Worm (Caenorhabditis elegans) whole organism, dauer: ENCODE data around the gene Y17G9A.2.

Source experiments
- unc-62 ChIP-seq: sonication (generic microtip); optimal IDR thresholded peaks from 2 replicates; lab custom pipeline; 2017; ENCODE audit warnings: missing biosample characterization, missing genetic modification reagents, missing genetic modification characterization

Gene Y17G9A.2

DNA sequence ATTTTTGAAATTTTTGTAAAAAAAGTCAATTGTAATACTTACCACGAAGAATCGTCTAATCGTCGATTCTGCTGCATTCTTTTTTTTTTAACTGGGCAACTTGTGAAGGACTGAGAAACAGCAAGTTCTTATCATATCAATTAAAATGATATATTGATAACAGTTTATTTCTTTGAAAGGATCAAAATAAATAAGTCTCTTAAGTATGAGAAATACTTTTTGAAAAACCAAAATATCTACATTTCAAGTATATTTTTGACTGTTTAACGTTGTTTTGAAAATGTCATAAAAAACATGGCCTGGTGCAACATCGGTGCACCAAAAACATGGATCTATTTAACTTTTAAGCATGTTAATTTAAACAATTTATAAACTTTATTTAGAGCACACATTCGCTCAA is at the start of gene Y17G9A.2:
Gene Y17G9A.2 (minus strand): TSS at position 101 of the 400 bp plus-strand sequence.
- TF ChIP-seq unc-62 (GFP tag; lab: Kevin White, UChicago): no peak

DNA sequence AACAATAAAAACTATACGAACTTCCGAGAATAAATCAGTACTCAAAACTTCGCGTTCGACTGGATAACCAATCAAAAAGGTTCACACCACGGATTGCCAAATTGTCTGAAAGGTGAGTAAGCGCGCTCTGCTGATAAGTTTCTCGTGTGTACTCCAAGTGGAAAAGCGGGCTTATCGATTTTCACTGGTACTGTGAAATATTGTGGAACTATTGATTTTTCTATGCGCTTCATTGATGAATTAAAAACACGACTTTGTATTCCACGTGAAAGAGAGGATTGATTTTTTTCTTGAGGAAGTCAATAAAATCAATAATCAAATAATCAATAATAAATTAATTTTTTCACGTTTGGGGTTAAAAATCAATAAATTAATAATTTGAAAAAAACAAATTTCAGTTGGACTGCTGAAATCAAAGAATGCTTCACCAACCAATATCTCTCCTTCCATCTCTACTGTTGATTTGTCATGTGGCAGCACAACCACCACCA is 49.6 kb upstream of the Y17G9A.2 start, which contains the start of gene T08B6.4:
Gene T08B6.4 (plus strand): TSS at position 51 of the 491 bp plus-strand sequence.
- TF ChIP-seq unc-62 (GFP tag; lab: Kevin White, UChicago): no peak

ce11 chrIV:4903961-4904360 is 47.9 kb upstream of the Y17G9A.2 start, which contains the start of gene str-161:
Gene str-161 (minus strand): TSS chrIV:4904061.
- TF ChIP-seq unc-62 (GFP tag; lab: Kevin White, UChicago): no peak

DNA sequence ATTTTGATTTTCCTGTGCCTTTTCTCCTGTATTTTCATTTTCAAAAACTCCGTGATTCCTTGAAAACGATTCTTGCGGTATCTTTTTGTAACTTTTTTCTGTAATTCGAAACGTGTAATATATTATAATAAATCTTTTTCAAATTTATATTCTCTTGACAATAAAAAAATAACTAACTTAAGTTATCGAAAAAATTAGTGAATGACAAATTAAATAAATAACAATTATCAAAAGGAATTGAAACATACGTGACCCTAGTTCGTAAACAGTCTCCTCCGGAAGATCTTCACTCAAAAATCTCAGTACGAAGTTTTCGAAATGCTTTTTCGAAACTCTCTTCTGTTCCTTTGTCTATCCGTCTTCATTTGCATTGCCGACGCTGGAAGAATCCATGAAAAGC is 34.4 kb upstream of the Y17G9A.2 start, which contains the start of gene T08B6.9:
Gene T08B6.9 (plus strand): TSS at position 301 of the 400 bp plus-strand sequence.
- no peak for TF ChIP-seq unc-62 (GFP tag; lab: Kevin White, UChicago)

DNA sequence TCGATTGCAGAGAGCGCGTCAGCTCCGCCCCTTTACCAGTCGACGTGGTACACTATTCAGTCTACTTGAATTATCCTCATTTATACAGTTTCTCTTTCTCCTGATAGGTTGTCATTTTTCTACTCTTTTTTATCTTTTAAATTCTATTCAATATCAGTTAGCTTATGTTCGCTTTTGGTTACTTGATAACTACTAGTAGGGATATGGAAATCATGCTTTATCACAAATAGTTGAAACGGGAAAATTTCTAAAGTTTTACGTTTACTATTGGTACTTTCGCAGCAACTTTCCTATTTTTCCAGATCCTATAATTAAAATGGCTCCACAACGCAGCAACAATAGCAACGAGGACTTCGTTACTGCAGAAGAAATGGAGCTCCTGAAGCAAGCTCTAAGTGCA is 33.5 kb upstream of the Y17G9A.2 start, which contains the start of gene sgnh-1:
Gene sgnh-1 (plus strand): TSS at position 301 of the 400 bp plus-strand sequence.
- no peak for TF ChIP-seq unc-62 (GFP tag; lab: Kevin White, UChicago)

ce11 chrIV:4887258-4887657 is 31.2 kb upstream of the Y17G9A.2 start, which contains the start of gene T08B6.1:
Gene T08B6.1 (minus strand): TSS chrIV:4887358.
- TF ChIP-seq unc-62 (GFP tag; lab: Kevin White, UChicago): no peak

DNA sequence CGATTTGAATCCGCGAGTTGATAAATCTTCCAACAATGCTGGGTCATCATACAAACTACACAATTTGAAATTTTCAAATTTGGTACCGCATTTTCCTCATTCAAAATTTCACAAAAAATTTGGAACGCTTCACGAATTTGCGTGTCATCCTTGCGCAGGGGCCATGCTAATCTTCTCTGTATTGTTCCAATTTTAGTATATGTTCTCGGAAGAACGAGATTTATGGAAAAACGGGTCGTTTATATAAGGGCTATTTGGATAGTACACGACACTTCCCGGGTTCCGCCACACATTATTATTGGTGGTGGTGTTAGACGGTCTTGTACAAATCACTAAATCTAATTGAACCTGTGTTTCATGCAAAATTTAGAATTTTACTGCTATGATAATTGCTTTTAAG is 29.3 kb upstream of the Y17G9A.2 start:
- no peak for TF ChIP-seq unc-62 (GFP tag; lab: Kevin White, UChicago)

- TF ChIP-seq unc-62 (GFP tag; lab: Kevin White, UChicago): no peak
Measured at ce11 chrIV:4883984-4884383, 27.9 kb upstream of the Y17G9A.2 start, which contains the start of gene str-166. Gene str-166 (plus strand): TSS chrIV:4884284.

ce11 chrIV:4880634-4881033 is 24.5 kb upstream of the Y17G9A.2 start:
- TF ChIP-seq unc-62 (GFP tag; lab: Kevin White, UChicago): no peak

DNA sequence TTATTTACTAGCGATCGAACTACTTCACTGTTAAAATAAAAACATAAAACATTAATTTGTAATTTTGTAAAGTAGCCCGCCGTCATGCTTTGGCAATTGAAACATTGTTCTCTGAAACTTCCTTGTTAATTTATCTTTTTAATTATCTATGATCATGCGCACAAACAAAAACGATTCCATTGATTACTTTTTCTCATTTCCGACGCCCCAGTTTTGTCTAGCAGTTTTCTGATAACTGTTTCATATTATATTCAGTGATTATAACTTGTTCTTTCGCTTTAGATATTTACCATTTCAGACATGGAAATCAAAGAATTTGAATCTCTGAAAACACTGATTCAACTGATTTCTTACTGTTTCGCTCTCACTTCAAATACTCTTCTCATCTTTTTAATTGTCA is 21.0 kb upstream of the Y17G9A.2 start, which contains the start of gene str-170:
Gene str-170 (plus strand): TSS at position 301 of the 400 bp plus-strand sequence.
- TF ChIP-seq unc-62 (GFP tag; lab: Kevin White, UChicago): no peak

ce11 chrIV:4874603-4875002 is 18.5 kb upstream of the Y17G9A.2 start, which contains the start of gene str-174:
Gene str-174 (minus strand): TSS chrIV:4874703.
- no peak for TF ChIP-seq unc-62 (GFP tag; lab: Kevin White, UChicago)

DNA sequence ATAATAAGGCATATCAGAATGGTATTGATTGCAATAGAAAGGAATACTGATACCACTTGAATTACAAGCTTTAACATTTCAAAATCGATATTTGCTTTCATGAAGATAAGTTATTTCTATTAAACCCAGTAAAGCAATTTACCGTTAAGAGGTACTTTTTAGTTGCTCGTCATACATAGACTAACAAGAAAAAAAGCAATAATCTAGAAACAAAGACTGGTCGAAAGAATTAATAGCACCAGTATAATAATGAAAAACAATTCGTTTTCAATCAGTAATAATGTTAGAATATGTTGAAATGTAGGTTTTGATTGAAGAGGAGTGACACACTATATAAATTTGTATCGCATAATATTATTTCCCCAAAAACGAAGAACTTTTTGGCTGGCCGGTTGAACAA is 14.5 kb upstream of the Y17G9A.2 start, which contains the start of gene str-175:
Gene str-175 (minus strand): TSS at position 101 of the 400 bp plus-strand sequence.
- TF ChIP-seq unc-62 (GFP tag; lab: Kevin White, UChicago): no peak

DNA sequence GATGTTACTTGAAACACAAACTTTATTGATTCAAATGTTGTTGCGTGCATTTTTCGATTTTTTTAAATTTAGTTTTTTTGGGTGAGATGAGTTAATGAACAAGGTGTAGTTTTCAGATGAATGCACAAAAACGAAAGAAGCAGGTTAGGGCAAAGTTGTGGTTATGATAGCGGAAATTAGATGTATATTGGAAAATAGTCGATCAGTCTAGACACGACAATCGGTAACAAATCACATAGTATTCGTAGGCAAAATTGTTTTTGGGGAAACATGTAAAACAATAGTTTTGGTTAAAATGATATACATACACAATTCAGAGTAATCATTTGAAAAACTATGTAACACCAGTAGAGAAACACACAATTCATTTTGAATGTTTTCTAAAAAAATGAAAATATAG is 11.5 kb upstream of the Y17G9A.2 start, which contains the start of gene str-172:
Gene str-172 (minus strand): TSS at position 101 of the 400 bp plus-strand sequence.
- no peak for TF ChIP-seq unc-62 (GFP tag; lab: Kevin White, UChicago)

ce11 chrIV:4866599-4866998 is 10.5 kb upstream of the Y17G9A.2 start:
- no peak for TF ChIP-seq unc-62 (GFP tag; lab: Kevin White, UChicago)

- TF ChIP-seq unc-62 (GFP tag; lab: Kevin White, UChicago): no peak
Measured at ce11 chrIV:4864524-4864923, 8.4 kb upstream of the Y17G9A.2 start.

ce11 chrIV:4861449-4861848 is 5.4 kb upstream of the Y17G9A.2 start, which contains the start of the genes Y17G9A.4 and str-173:
Gene Y17G9A.4 (minus strand): TSS chrIV:4861549.
Gene str-173 (plus strand): TSS chrIV:4861773.
- TF ChIP-seq unc-62 (GFP tag; lab: Kevin White, UChicago): no peak

DNA sequence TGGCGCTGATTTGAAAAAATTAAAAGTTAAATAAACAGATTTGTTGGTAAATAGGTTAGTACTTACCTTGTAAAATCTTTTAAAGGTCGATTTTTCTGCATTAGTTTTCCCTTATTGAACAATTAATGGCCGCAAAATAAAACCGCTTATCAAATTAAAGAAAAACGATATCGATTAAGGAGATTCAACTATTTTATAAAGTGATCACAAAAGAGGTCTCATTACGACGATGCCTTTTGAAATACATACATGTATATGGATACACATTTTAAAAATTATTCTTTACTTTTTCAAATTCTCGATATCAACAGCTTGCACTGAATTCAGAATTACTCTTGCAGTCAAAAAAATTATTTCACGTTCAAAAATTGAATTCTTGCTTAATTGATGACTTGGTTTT is 2.5 kb upstream of the Y17G9A.2 start, which contains the start of gene Y17G9A.3:
Gene Y17G9A.3 (minus strand): TSS at position 101 of the 400 bp plus-strand sequence.
- TF ChIP-seq unc-62 (GFP tag; lab: Kevin White, UChicago): no peak
